Fruit fly (Drosophila melanogaster) whole organism, embryonic: Measurements from ENCODE around the gene CG34417.

Experiments used
- Antp ChIP-seq: fragments of 200-800 bp; sonication (Bioruptor generic); optimal IDR thresholded peaks from 3 replicates; lab custom pipeline; 2016; ENCODE audit warnings: missing biosample characterization, missing genetic modification characterization
- Asciz ChIP-seq: fragments of 200-800 bp; sonication (Bioruptor generic); optimal IDR thresholded peaks from 2 replicates; lab custom pipeline; 2017; ENCODE audit warnings: missing biosample characterization, mild to moderate bottlenecking, missing genetic modification characterization, missing genetic modification reagents
- Atf-2 ChIP-seq: fragments of 200-800 bp; sonication (Bioruptor generic); optimal IDR thresholded peaks from 2 replicates; lab custom pipeline; 2016; ENCODE audit warnings: missing biosample characterization, missing genetic modification characterization
- Atf3 ChIP-seq: fragments of 200-800 bp; sonication (Bioruptor generic); optimal IDR thresholded peaks from 3 replicates; lab custom pipeline; 2016; ENCODE audit warnings: missing biosample characterization, missing genetic modification characterization
- Bdp1 ChIP-seq: fragments of 200-800 bp; sonication (Bioruptor generic); optimal IDR thresholded peaks from 3 replicates; lab custom pipeline; 2016; ENCODE audit warnings: missing biosample characterization, missing genetic modification characterization
- Bgb ChIP-seq: fragments of 200-800 bp; sonication (Bioruptor generic); IDR thresholded peaks from 2 replicates; pipeline ENCODE4 v1.3.6; 2022; ENCODE audit warnings: missing biosample characterization, missing genetic modification characterization; ENCODE audit not compliant: partially characterized antibody
- C15 ChIP-seq: fragments of 200-800 bp; sonication (Bioruptor generic); IDR thresholded peaks from 3 replicates; pipeline ENCODE4 v1.3.6; 2022; ENCODE audit warnings: missing biosample characterization, missing genetic modification characterization
- CG10321 ChIP-seq: fragments of 200-800 bp; sonication (Bioruptor generic); IDR thresholded peaks from 2 replicates; pipeline ENCODE4 v1.3.6; 2022; ENCODE audit warnings: missing biosample characterization, missing genetic modification characterization
- CG10462 ChIP-seq: fragments of 200-800 bp; sonication (Bioruptor generic); optimal IDR thresholded peaks from 2 replicates; lab custom pipeline; 2016; ENCODE audit warnings: missing biosample characterization, missing genetic modification characterization
- CG11504 ChIP-seq: fragments of 200-800 bp; sonication (Bioruptor generic); optimal IDR thresholded peaks from 3 replicates; lab custom pipeline; 2019; ENCODE audit warnings: missing biosample characterization, mild to moderate bottlenecking, missing genetic modification characterization, moderate library complexity
- CG12104 ChIP-seq: fragments of 200-800 bp; sonication (Bioruptor generic); optimal IDR thresholded peaks from 3 replicates; lab custom pipeline; 2016; ENCODE audit warnings: missing biosample characterization, missing genetic modification characterization
- CG12155 ChIP-seq: fragments of 200-800 bp; sonication (Bioruptor generic); optimal IDR thresholded peaks from 3 replicates; lab custom pipeline; 2016; ENCODE audit warnings: missing biosample characterization, missing genetic modification characterization
- CG14441 ChIP-seq: fragments of 200-800 bp; sonication (Bioruptor generic); IDR thresholded peaks from 2 replicates; pipeline ENCODE4 v1.3.6; 2022; ENCODE audit warnings: missing biosample characterization, missing genetic modification characterization
- CG15696 ChIP-seq: fragments of 200-800 bp; sonication (Bioruptor generic); optimal IDR thresholded peaks from 2 replicates; lab custom pipeline; 2019; ENCODE audit warnings: missing biosample characterization, mild to moderate bottlenecking, missing genetic modification characterization, moderate library complexity
- CG16815 ChIP-seq: fragments of 200-800 bp; sonication (Bioruptor generic); optimal IDR thresholded peaks from 3 replicates; lab custom pipeline; 2017; ENCODE audit warnings: missing biosample characterization, mild to moderate bottlenecking, missing genetic modification characterization
- CG17612 ChIP-seq: fragments of 200-800 bp; sonication (Bioruptor generic); IDR thresholded peaks from 2 replicates; pipeline ENCODE4 v1.3.6; 2022; ENCODE audit warnings: missing biosample characterization, missing genetic modification characterization
- CG18476 ChIP-seq: fragments of 200-800 bp; sonication (Bioruptor generic); optimal IDR thresholded peaks from 2 replicates; lab custom pipeline; 2016; ENCODE audit warnings: missing biosample characterization, mild to moderate bottlenecking, missing genetic modification characterization
- CG2712 ChIP-seq: fragments of 200-800 bp; optimal IDR thresholded peaks from 3 replicates; lab custom pipeline; 2019; ENCODE audit warnings: missing biosample characterization, mild to moderate bottlenecking, missing genetic modification characterization, moderate library complexity
- CG32772 ChIP-seq: fragments of 200-800 bp; sonication (Bioruptor generic); IDR thresholded peaks from 2 replicates; pipeline ENCODE4 v1.3.6; 2022; ENCODE audit warnings: missing biosample characterization, missing genetic modification characterization
- CG3838 ChIP-seq: fragments of 200-800 bp; sonication (Bioruptor generic); optimal IDR thresholded peaks from 3 replicates; lab custom pipeline; 2016; ENCODE audit warnings: missing biosample characterization, missing genetic modification characterization
- CG43689 ChIP-seq: fragments of 200-800 bp; sonication (Bioruptor generic); IDR thresholded peaks from 2 replicates; pipeline ENCODE4 v1.3.6; 2022; ENCODE audit warnings: missing biosample characterization, missing genetic modification characterization
- CG4424 ChIP-seq: fragments of 200-800 bp; sonication (Bioruptor generic); optimal IDR thresholded peaks from 3 replicates; lab custom pipeline; 2016; ENCODE audit warnings: missing biosample characterization, missing genetic modification characterization
- CG6272 ChIP-seq: fragments of 200-800 bp; sonication (Bioruptor generic); IDR thresholded peaks from 2 replicates; pipeline ENCODE4 v1.3.6; 2022; ENCODE audit warnings: missing biosample characterization, missing genetic modification characterization
- CG8944 ChIP-seq: fragments of 200-800 bp; sonication (Bioruptor generic); optimal IDR thresholded peaks from 3 replicates; lab custom pipeline; 2016; ENCODE audit warnings: missing biosample characterization, missing genetic modification characterization
- Gug ChIP-seq: fragments of 200-800 bp; sonication (Bioruptor generic); IDR thresholded peaks from 4 replicates; pipeline ENCODE4 v1.3.6; 2022; ENCODE audit warnings: missing biosample characterization, missing genetic modification characterization
- HHEX ChIP-seq: fragments of 200-800 bp; sonication (Bioruptor generic); optimal IDR thresholded peaks from 3 replicates; lab custom pipeline; 2017; ENCODE audit warnings: missing biosample characterization, mild to moderate bottlenecking, missing genetic modification characterization, missing genetic modification reagents
- HLHmδ ChIP-seq: fragments of 200-800 bp; sonication (Bioruptor generic); optimal IDR thresholded peaks from 2 replicates; lab custom pipeline; 2018; ENCODE audit warnings: missing biosample characterization, mild to moderate bottlenecking, missing genetic modification characterization, moderate library complexity
- Mrtf ChIP-seq: fragments of 200-800 bp; sonication (Bioruptor generic); IDR thresholded peaks from 3 replicates; pipeline ENCODE4 v1.3.6; 2022; ENCODE audit warnings: missing biosample characterization, missing genetic modification characterization
- Ravus ChIP-seq: fragments of 200-800 bp; sonication (Bioruptor generic); IDR thresholded peaks from 2 replicates; pipeline ENCODE4 v1.3.6; 2022; ENCODE audit warnings: missing biosample characterization, missing genetic modification characterization
- Scr ChIP-seq: fragments of 200-800 bp; sonication (Bioruptor generic); IDR thresholded peaks from 2 replicates; pipeline ENCODE4 v1.3.6; 2022; ENCODE audit warnings: missing biosample characterization, missing genetic modification characterization; ENCODE audit not compliant: partially characterized antibody
- Sin3A ChIP-seq: fragments of >200 bp; optimal IDR thresholded peaks from 2 replicates; lab custom pipeline; 2018
- Trl ChIP-seq, 3 experiments: fragments of >200 bp in 2 of 3; fragments of 200-800 bp in 1 of 3; sonication (Bioruptor generic) in 1 of 3; optimal IDR thresholded peaks; 2 replicates in 1 of 3; 3 replicates in 2 of 3; lab custom pipeline; 2016 to 2017; ENCODE audit warnings: missing biosample characterization in 1 of 3, missing genetic modification characterization in 1 of 3
- Vsx1 ChIP-seq: fragments of 200-800 bp; sonication (Bioruptor generic); optimal IDR thresholded peaks from 2 replicates; lab custom pipeline; 2017; ENCODE audit warnings: missing biosample characterization, mild to moderate bottlenecking, missing genetic modification characterization, missing genetic modification reagents
- abd-A ChIP-seq: fragments of 200-800 bp; sonication (Bioruptor generic); optimal IDR thresholded peaks from 3 replicates; lab custom pipeline; 2019; ENCODE audit warnings: missing biosample characterization, mild to moderate bottlenecking, missing genetic modification characterization, moderate library complexity
- br ChIP-seq: fragments of >200 bp; optimal IDR thresholded peaks from 2 replicates; lab custom pipeline; 2017
- btn ChIP-seq: fragments of 200-800 bp; sonication (Bioruptor generic); optimal IDR thresholded peaks from 2 replicates; lab custom pipeline; 2016; ENCODE audit warnings: missing biosample characterization, missing genetic modification characterization
- caup ChIP-seq: fragments of 200-800 bp; sonication (Bioruptor generic); optimal IDR thresholded peaks from 3 replicates; lab custom pipeline; 2017; ENCODE audit warnings: missing biosample characterization, mild to moderate bottlenecking, missing genetic modification characterization, moderate library complexity; ENCODE audit not compliant: severe bottlenecking
- dysf ChIP-seq: fragments of 200-800 bp; sonication (Bioruptor generic); IDR thresholded peaks from 3 replicates; pipeline ENCODE4 v1.3.6; 2022; ENCODE audit warnings: missing biosample characterization, missing genetic modification characterization
- ham ChIP-seq: fragments of 200-800 bp; sonication (Bioruptor generic); IDR thresholded peaks from 2 replicates; pipeline ENCODE4 v1.3.6; 2022; ENCODE audit warnings: missing biosample characterization, missing genetic modification characterization
- hth ChIP-seq: fragments of >200 bp; optimal IDR thresholded peaks from 2 replicates; lab custom pipeline; 2017; ENCODE audit warnings: inconsistent platforms
- kah ChIP-seq: fragments of 200-800 bp; sonication (Bioruptor generic); optimal IDR thresholded peaks from 2 replicates; lab custom pipeline; 2018; ENCODE audit warnings: missing biosample characterization, mild to moderate bottlenecking, missing genetic modification characterization
- kay ChIP-seq: fragments of 200-800 bp; sonication (Bioruptor generic); optimal IDR thresholded peaks from 2 replicates; lab custom pipeline; 2016; ENCODE audit warnings: missing biosample characterization, missing genetic modification characterization
- lab ChIP-seq: fragments of 200-800 bp; sonication (Bioruptor generic); optimal IDR thresholded peaks from 3 replicates; lab custom pipeline; 2017; ENCODE audit warnings: missing biosample characterization, missing genetic modification characterization, mild to moderate bottlenecking, moderate library complexity, missing genetic modification reagents
- lmd ChIP-seq: fragments of 200-800 bp; sonication (Bioruptor generic); IDR thresholded peaks from 2 replicates; pipeline ENCODE4 v1.3.6; 2022; ENCODE audit warnings: missing biosample characterization, missing genetic modification characterization
- odd ChIP-seq: fragments of 200-800 bp; sonication (Bioruptor generic); optimal IDR thresholded peaks from 2 replicates; lab custom pipeline; 2017; ENCODE audit warnings: missing biosample characterization, mild to moderate bottlenecking, missing genetic modification characterization
- pita ChIP-seq: fragments of 200-800 bp; sonication (Bioruptor generic); optimal IDR thresholded peaks from 2 replicates; lab custom pipeline; 2017; ENCODE audit warnings: missing biosample characterization, mild to moderate bottlenecking, missing genetic modification characterization
- sc ChIP-seq, 3 experiments: fragments of >200 bp in 2 of 3; fragments of 200-800 bp in 1 of 3; sonication (Bioruptor generic) in 1 of 3; optimal IDR thresholded peaks; 2 replicates in 2 of 3; 3 replicates in 1 of 3; lab custom pipeline; 2017; ENCODE audit warnings: mild to moderate bottlenecking in 1 of 3, missing biosample characterization in 1 of 3, missing genetic modification characterization in 1 of 3, missing genetic modification reagents in 1 of 3
- sisA ChIP-seq: fragments of 200-800 bp; sonication (Bioruptor generic); IDR thresholded peaks from 2 replicates; pipeline ENCODE4 v1.3.6; 2022; ENCODE audit warnings: missing biosample characterization, missing genetic modification characterization
- sna ChIP-seq: fragments of 200-800 bp; sonication (Bioruptor generic); IDR thresholded peaks from 2 replicates; pipeline ENCODE4 v1.3.6; 2022; ENCODE audit warnings: missing biosample characterization, missing genetic modification characterization; ENCODE audit not compliant: partially characterized antibody
- zfh1 ChIP-seq: fragments of 200-800 bp; sonication (Bioruptor generic); IDR thresholded peaks from 3 replicates; pipeline ENCODE4 v1.3.6; 2022; ENCODE audit warnings: missing biosample characterization, missing genetic modification characterization

Gene CG34417

dm6 chrX:6601641-6602276, 61.2 kb downstream of the CG34417 start (continued):
- TF ChIP-seq CG16815 (GFP tag; lab: Kevin White, UChicago): peak; percentile 88
- peak; percentile 8; the same call in 1 of the 2 replicates for TF ChIP-seq Bgb (GFP tag; lab: Robert Waterston, UW)
- peak; percentile 55 for TF ChIP-seq Ravus (GFP tag; lab: Robert Waterston, UW)
- TF ChIP-seq btn: peak; percentile 72
- TF ChIP-seq odd (GFP tag; lab: Kevin White, UChicago): peak; percentile 89
- TF ChIP-seq kah (GFP tag; lab: Kevin White, UChicago): peak; percentile 79
- no peak for TF ChIP-seq pita
- peak; percentile 93 for TF ChIP-seq Asciz (GFP tag; lab: Kevin White, UChicago)
- peak; percentile 71 for TF ChIP-seq Bdp1 (GFP tag; lab: Kevin White, UChicago)
- TF ChIP-seq hth (lab: Kevin White, UChicago): no peak
- TF ChIP-seq CG14441 (GFP tag; lab: Robert Waterston, UW): peak; percentile 87
- peak; percentile 79 for TF ChIP-seq Vsx1 (GFP tag; lab: Kevin White, UChicago)
- TF ChIP-seq C15 (GFP tag; lab: Robert Waterston, UW): peak; percentile 62; the same call in 2 of the 3 replicates
- peak; percentile 88 for TF ChIP-seq CG12104 (GFP tag; lab: Kevin White, UChicago)
- TF ChIP-seq CG8944 (GFP tag; lab: Kevin White, UChicago): peak; percentile 67
- peak; percentile 86 for TF ChIP-seq CG10462 (GFP tag; lab: Kevin White, UChicago)
- TF ChIP-seq sisA (GFP tag; lab: Robert Waterston, UW): peak; percentile 90
- TF ChIP-seq abd-A: peak; percentile 94
- TF ChIP-seq CG18476 (GFP tag; lab: Kevin White, UChicago): peak; percentile 92
- peak; percentile 86 for TF ChIP-seq kay (GFP tag; lab: Kevin White, UChicago)
- TF ChIP-seq CG43689 (GFP tag; lab: Robert Waterston, UW): peak; percentile 50; the same call in 1 of the 2 replicates
- peak; percentile 72 to 75 for TF ChIP-seq Trl (optimal IDR thresholded peaks at IDR 0.05; lab: Kevin White, UChicago)
- peak; percentile 75 for TF ChIP-seq Trl (GFP tag; optimal IDR thresholded peaks at IDR 0.05; lab: Kevin White, UChicago)
- TF ChIP-seq Sin3A: no peak
- TF ChIP-seq zfh1 (GFP tag; lab: Robert Waterston, UW): peak; percentile 88
- peak; percentile 91 for TF ChIP-seq CG15696 (tag; lab: Kevin White, UChicago)
- TF ChIP-seq Gug (GFP tag; lab: Robert Waterston, UW): peak; percentile 89
- peak; percentile 87 for TF ChIP-seq Mrtf (GFP tag; lab: Robert Waterston, UW)
- TF ChIP-seq Scr (GFP tag; lab: Robert Waterston, UW): no peak; the same call in 1 of the 2 replicates
- TF ChIP-seq br (lab: Kevin White, UChicago): no peak
- peak; percentile 95 for TF ChIP-seq lab
- TF ChIP-seq Atf3 (GFP tag; lab: Kevin White, UChicago): peak; percentile 77
- TF ChIP-seq caup (GFP tag; lab: Kevin White, UChicago): peak; percentile 91
- peak; percentile 95 for TF ChIP-seq CG2712 (tag; lab: Kevin White, UChicago)
- peak; percentile 82 for TF ChIP-seq Antp (GFP tag; lab: Kevin White, UChicago)
- TF ChIP-seq CG4424 (GFP tag; lab: Kevin White, UChicago): peak; percentile 93
- peak; percentile 74 for TF ChIP-seq Atf-2
- TF ChIP-seq CG11504 (tag; lab: Kevin White, UChicago): peak; percentile 94
- peak; percentile 82 for TF ChIP-seq CG6272 (GFP tag; lab: Robert Waterston, UW)
- peak; percentile 87 for TF ChIP-seq CG12155 (GFP tag; lab: Kevin White, UChicago)
- 0 out of 2 replicates have a peak, but pooled peaks have one; percentile 20 for TF ChIP-seq ham
- TF ChIP-seq CG10321 (GFP tag; lab: Robert Waterston, UW): no peak
- TF ChIP-seq HLHmδ (GFP tag; lab: Kevin White, UChicago): no peak
- TF ChIP-seq lmd: peak; percentile 84
- TF ChIP-seq HHEX (GFP tag; lab: Kevin White, UChicago): peak; percentile 93
- TF ChIP-seq CG17612: peak; percentile 62
- peak; percentile 93 for TF ChIP-seq dysf (GFP tag; lab: Robert Waterston, UW)
- no peak for TF ChIP-seq sc (optimal IDR thresholded peaks at IDR 0.05; lab: Kevin White, UChicago)
- peak; percentile 77 for TF ChIP-seq sc (GFP tag; optimal IDR thresholded peaks at IDR 0.05; lab: Kevin White, UChicago)
- TF ChIP-seq CG3838 (GFP tag; lab: Kevin White, UChicago): peak; percentile 66
- peak; percentile 79 for TF ChIP-seq CG32772 (GFP tag; lab: Robert Waterston, UW)
- no peak for TF ChIP-seq sna (GFP tag; lab: Robert Waterston, UW)
